Fruit fly (Drosophila melanogaster) whole organism, embryonic: ENCODE results near the gene CG7512.

Source experiments
- Abd-B ChIP-seq: fragments of 200-800 bp; sonication (Bioruptor generic); optimal IDR thresholded peaks from 2 replicates; lab custom pipeline; 2018; ENCODE audit warnings: missing biosample characterization, mild to moderate bottlenecking, missing genetic modification characterization, moderate library complexity
- Ada2b ChIP-seq: fragments of 200-800 bp; sonication (Bioruptor generic); IDR thresholded peaks from 2 replicates; pipeline ENCODE4 v1.3.6; 2022; ENCODE audit warnings: missing biosample characterization, missing genetic modification characterization
- BEAF-32 ChIP-seq: fragments of 200-800 bp; sonication (Bioruptor generic); optimal IDR thresholded peaks from 3 replicates; lab custom pipeline; 2017; ENCODE audit warnings: missing biosample characterization, missing genetic modification characterization, mild to moderate bottlenecking, moderate library complexity, missing genetic modification reagents
- BtbVII ChIP-seq: fragments of 200-800 bp; sonication (Bioruptor generic); optimal IDR thresholded peaks from 3 replicates; lab custom pipeline; 2017; ENCODE audit warnings: missing biosample characterization, mild to moderate bottlenecking, missing genetic modification characterization
- CG10209 ChIP-seq: fragments of 200-800 bp; sonication (Bioruptor generic); optimal IDR thresholded peaks from 3 replicates; lab custom pipeline; 2017; ENCODE audit warnings: missing biosample characterization, mild to moderate bottlenecking, missing genetic modification characterization, missing genetic modification reagents
- CG10431 ChIP-seq: fragments of 200-800 bp; sonication (Bioruptor generic); optimal IDR thresholded peaks from 3 replicates; lab custom pipeline; 2018; ENCODE audit warnings: missing biosample characterization, mild to moderate bottlenecking, missing genetic modification characterization
- CG10979 ChIP-seq: fragments of 200-800 bp; sonication (Bioruptor generic); optimal IDR thresholded peaks from 2 replicates; lab custom pipeline; 2018; ENCODE audit warnings: missing biosample characterization, mild to moderate bottlenecking, missing genetic modification characterization, moderate library complexity
- CG11456 ChIP-seq: fragments of 200-800 bp; sonication (Bioruptor generic); IDR thresholded peaks from 3 replicates; pipeline ENCODE4 v1.3.6; 2022; ENCODE audit warnings: missing biosample characterization, missing genetic modification characterization
- CG11696 ChIP-seq: fragments of 200-800 bp; sonication (Bioruptor generic); IDR thresholded peaks from 2 replicates; pipeline ENCODE4 v1.3.6; 2022; ENCODE audit warnings: missing biosample characterization, missing genetic modification characterization
- CG1233 ChIP-seq: fragments of 200-800 bp; sonication (Bioruptor generic); optimal IDR thresholded peaks from 4 replicates; lab custom pipeline; 2018; ENCODE audit warnings: missing biosample characterization, mild to moderate bottlenecking, missing genetic modification characterization
- CG17361 ChIP-seq: fragments of 200-800 bp; sonication (Bioruptor generic); IDR thresholded peaks from 3 replicates; pipeline ENCODE4 v1.3.6; 2022; ENCODE audit warnings: missing biosample characterization, missing genetic modification characterization
- CG18619 ChIP-seq: fragments of 200-800 bp; sonication (Bioruptor generic); optimal IDR thresholded peaks from 3 replicates; lab custom pipeline; 2017; ENCODE audit warnings: missing biosample characterization, mild to moderate bottlenecking, missing genetic modification characterization
- CG2199 ChIP-seq: fragments of 200-800 bp; sonication (Bioruptor generic); IDR thresholded peaks from 3 replicates; pipeline ENCODE4 v1.3.6; 2022; ENCODE audit warnings: missing biosample characterization, missing genetic modification characterization
- CG2875 ChIP-seq: fragments of 200-800 bp; sonication (Bioruptor generic); optimal IDR thresholded peaks from 2 replicates; lab custom pipeline; 2017; ENCODE audit warnings: missing biosample characterization, mild to moderate bottlenecking, missing genetic modification characterization, missing genetic modification reagents
- CG3407 ChIP-seq: fragments of 200-800 bp; sonication (Bioruptor generic); optimal IDR thresholded peaks from 2 replicates; lab custom pipeline; 2018; ENCODE audit warnings: missing biosample characterization, mild to moderate bottlenecking, missing genetic modification characterization
- CG4328 ChIP-seq: fragments of 200-800 bp; sonication (Bioruptor generic); optimal IDR thresholded peaks from 3 replicates; lab custom pipeline; 2017; ENCODE audit warnings: missing biosample characterization, missing genetic modification reagents, missing genetic modification characterization
- CG4854 ChIP-seq: fragments of 200-800 bp; sonication (Bioruptor generic); optimal IDR thresholded peaks from 2 replicates; lab custom pipeline; 2016; ENCODE audit warnings: missing biosample characterization, missing genetic modification characterization, inconsistent platforms
- CG6765 ChIP-seq: fragments of 200-800 bp; sonication (Bioruptor generic); optimal IDR thresholded peaks from 3 replicates; lab custom pipeline; 2017; ENCODE audit warnings: missing biosample characterization, mild to moderate bottlenecking, missing genetic modification characterization
- CG9797 ChIP-seq: fragments of 200-800 bp; sonication (Bioruptor generic); optimal IDR thresholded peaks from 3 replicates; lab custom pipeline; 2018; ENCODE audit warnings: missing biosample characterization, mild to moderate bottlenecking, missing genetic modification characterization
- CoRest ChIP-seq: fragments of 200-800 bp; sonication (Bioruptor generic); optimal IDR thresholded peaks from 3 replicates; lab custom pipeline; 2018; ENCODE audit warnings: missing biosample characterization, mild to moderate bottlenecking, missing genetic modification characterization, moderate library complexity
- Dek ChIP-seq: fragments of 200-800 bp; sonication (Bioruptor generic); optimal IDR thresholded peaks from 3 replicates; lab custom pipeline; 2019; ENCODE audit warnings: missing biosample characterization, mild to moderate bottlenecking, missing genetic modification characterization, moderate library complexity
- Fer2 ChIP-seq: fragments of 200-800 bp; sonication (Bioruptor generic); optimal IDR thresholded peaks from 2 replicates; lab custom pipeline; 2018; ENCODE audit warnings: missing biosample characterization, mild to moderate bottlenecking, missing genetic modification characterization, moderate library complexity
- HHEX ChIP-seq: fragments of 200-800 bp; sonication (Bioruptor generic); optimal IDR thresholded peaks from 3 replicates; lab custom pipeline; 2017; ENCODE audit warnings: missing biosample characterization, mild to moderate bottlenecking, missing genetic modification characterization, missing genetic modification reagents
- HmgD ChIP-seq: fragments of 200-800 bp; sonication (Bioruptor generic); optimal IDR thresholded peaks from 3 replicates; lab custom pipeline; 2016; ENCODE audit warnings: missing biosample characterization, missing genetic modification characterization
- Hmr ChIP-seq: fragments of 200-800 bp; sonication (Bioruptor generic); optimal IDR thresholded peaks from 3 replicates; lab custom pipeline; 2017; ENCODE audit warnings: mild to moderate bottlenecking, missing biosample characterization, missing genetic modification reagents, missing genetic modification characterization
- Hr39 ChIP-seq: fragments of >200 bp; optimal IDR thresholded peaks from 2 replicates; lab custom pipeline; 2017
- MBD-R2 ChIP-seq: fragments of 200-800 bp; sonication (Bioruptor generic); IDR thresholded peaks from 2 replicates; pipeline ENCODE4 v1.3.6; 2022; ENCODE audit warnings: missing biosample characterization, missing genetic modification characterization
- Med ChIP-seq: fragments of 200-800 bp; sonication (Bioruptor generic); peaks from one replicate; lab custom pipeline; 2016; ENCODE audit warnings: missing biosample characterization, missing genetic modification characterization, mild to moderate bottlenecking, inconsistent platforms, moderate library complexity
- Mes4 ChIP-seq: fragments of 200-800 bp; sonication (Bioruptor generic); optimal IDR thresholded peaks from 2 replicates; lab custom pipeline; 2016; ENCODE audit warnings: missing biosample characterization, missing genetic modification characterization
- Stat92E ChIP-seq, 3 experiments: fragments of >200 bp in 2 of 3; fragments of 200-800 bp in 1 of 3; sonication (Bioruptor generic) in 1 of 3; optimal IDR thresholded peaks; 2 replicates each; lab custom pipeline; 2017 to 2019; ENCODE audit warnings: missing biosample characterization in 3 of 3, missing genetic modification characterization in 3 of 3, mild to moderate bottlenecking in 1 of 3, moderate library complexity in 1 of 3
- bowl ChIP-seq: fragments of 200-800 bp; sonication (Bioruptor generic); IDR thresholded peaks from 2 replicates; pipeline ENCODE4 v1.3.6; 2022; ENCODE audit warnings: missing biosample characterization, missing genetic modification characterization
- dimm ChIP-seq: fragments of 200-800 bp; sonication (Bioruptor generic); IDR thresholded peaks from 2 replicates; pipeline ENCODE4 v1.3.6; 2022; ENCODE audit warnings: missing biosample characterization, missing genetic modification characterization
- disco-r ChIP-seq: fragments of 200-800 bp; sonication (Bioruptor generic); optimal IDR thresholded peaks from 2 replicates; lab custom pipeline; 2016; ENCODE audit warnings: missing biosample characterization, missing genetic modification characterization
- exex ChIP-seq: fragments of 200-800 bp; sonication (Bioruptor generic); optimal IDR thresholded peaks from 4 replicates; lab custom pipeline; 2018; ENCODE audit warnings: missing biosample characterization, mild to moderate bottlenecking, missing genetic modification characterization, moderate library complexity
- gcm2 ChIP-seq: fragments of 200-800 bp; sonication (Bioruptor generic); optimal IDR thresholded peaks from 2 replicates; lab custom pipeline; 2016; ENCODE audit warnings: missing biosample characterization, missing genetic modification characterization
- grau ChIP-seq: fragments of 200-800 bp; optimal IDR thresholded peaks from 3 replicates; lab custom pipeline; 2019; ENCODE audit warnings: missing biosample characterization, mild to moderate bottlenecking, missing genetic modification characterization, moderate library complexity
- ham ChIP-seq: fragments of 200-800 bp; sonication (Bioruptor generic); IDR thresholded peaks from 2 replicates; pipeline ENCODE4 v1.3.6; 2022; ENCODE audit warnings: missing biosample characterization, missing genetic modification characterization
- hkb ChIP-seq, 2 experiments: fragments of 200-800 bp in 1 of 2; fragments of >200 bp in 1 of 2; sonication (Bioruptor generic) in 1 of 2; IDR thresholded peaks in 1 of 2; optimal IDR thresholded peaks in 1 of 2; 2 replicates each; pipeline versions ENCODE4 v1.3.6 to Lab custom; 2017 to 2022; ENCODE audit warnings: missing biosample characterization in 1 of 2, missing genetic modification characterization in 1 of 2
- ind ChIP-seq: fragments of 200-800 bp; sonication (Bioruptor generic); optimal IDR thresholded peaks from 3 replicates; lab custom pipeline; 2016; ENCODE audit warnings: missing biosample characterization, missing genetic modification characterization
- mam ChIP-seq: fragments of 200-800 bp; sonication (Bioruptor generic); optimal IDR thresholded peaks from 3 replicates; lab custom pipeline; 2016; ENCODE audit warnings: missing biosample characterization, missing genetic modification characterization
- nerfin-1 ChIP-seq: fragments of 200-800 bp; sonication (Bioruptor generic); optimal IDR thresholded peaks from 3 replicates; lab custom pipeline; 2019; ENCODE audit warnings: missing biosample characterization, mild to moderate bottlenecking, missing genetic modification characterization, moderate library complexity
- oc ChIP-seq: fragments of 200-800 bp; sonication (Bioruptor generic); optimal IDR thresholded peaks from 2 replicates; lab custom pipeline; 2018; ENCODE audit warnings: missing biosample characterization, mild to moderate bottlenecking, missing genetic modification characterization, moderate library complexity
- pho ChIP-seq: fragments of 200-800 bp; sonication (Bioruptor generic); optimal IDR thresholded peaks from 2 replicates; lab custom pipeline; 2016; ENCODE audit warnings: missing biosample characterization, missing genetic modification characterization
- prd ChIP-seq, 3 experiments: fragments of >200 bp in 2 of 3; fragments of 200-800 bp in 1 of 3; sonication (Bioruptor generic) in 1 of 3; optimal IDR thresholded peaks in 2 of 3; IDR thresholded peaks in 1 of 3; 2 replicates in 2 of 3; 3 replicates in 1 of 3; pipeline versions ENCODE4 v1.3.6 to Lab custom; 2017 to 2022; ENCODE audit warnings: missing biosample characterization in 1 of 3, missing genetic modification characterization in 1 of 3
- sd ChIP-seq: fragments of 200-800 bp; sonication (Bioruptor generic); optimal IDR thresholded peaks from 3 replicates; lab custom pipeline; 2018; ENCODE audit warnings: missing biosample characterization, mild to moderate bottlenecking, missing genetic modification characterization, moderate library complexity
- shn ChIP-seq: fragments of 200-800 bp; sonication (Bioruptor generic); optimal IDR thresholded peaks from 3 replicates; lab custom pipeline; 2016; ENCODE audit warnings: missing biosample characterization, missing genetic modification characterization
- slp2 ChIP-seq: fragments of 200-800 bp; sonication (Bioruptor generic); optimal IDR thresholded peaks from 2 replicates; lab custom pipeline; 2016; ENCODE audit warnings: missing biosample characterization, missing genetic modification characterization
- yki ChIP-seq: fragments of >200 bp; optimal IDR thresholded peaks from 3 replicates; lab custom pipeline; 2018

CG7512 gene

DNA sequence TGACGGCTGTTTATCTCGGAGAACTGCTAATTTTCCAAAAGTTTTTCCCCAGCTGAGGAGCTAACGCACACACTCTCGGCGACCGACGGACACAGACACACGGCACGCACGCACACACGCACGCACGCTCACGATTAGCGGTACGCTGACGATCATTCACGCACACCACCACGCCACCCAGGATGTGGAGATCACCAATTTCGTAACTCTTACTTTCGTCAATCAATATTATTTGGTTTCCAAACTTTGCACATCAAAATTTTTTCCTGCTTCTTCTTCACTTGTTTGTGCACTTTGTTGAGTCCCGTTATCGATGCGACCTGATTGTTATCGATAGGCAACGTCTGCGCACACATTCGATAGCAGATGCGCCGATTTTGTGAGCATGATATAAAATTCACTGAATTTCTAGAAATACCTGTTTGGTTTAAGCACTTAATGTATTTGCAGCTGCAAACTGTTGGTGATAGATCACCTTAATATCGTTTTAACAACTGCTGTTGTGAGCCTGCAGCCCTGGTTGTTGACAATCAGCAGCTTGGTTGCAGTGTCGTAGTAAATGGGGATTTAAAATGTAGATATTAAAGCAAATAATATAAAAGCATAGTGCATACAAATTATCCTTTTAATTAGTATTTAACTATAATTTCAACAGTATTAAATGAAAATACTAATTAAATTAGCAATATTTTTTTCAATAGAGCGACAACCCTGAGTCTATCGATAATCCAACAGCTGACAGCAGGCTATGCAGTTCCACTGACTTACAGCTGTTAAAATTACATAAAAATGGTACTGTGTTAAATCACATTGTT, 48.6 kb downstream of the CG7512 start, which contains the start of the genes CG7394 and Mob2 (continued):
- TF ChIP-seq CG6765 (GFP tag; lab: Kevin White, UChicago) (peak; percentile 83), disco-r (peak; percentile 20), pho (GFP tag; lab: Kevin White, UChicago) (peak; percentile 87), oc (peak; percentile 76), HmgD (GFP tag; lab: Kevin White, UChicago) (peak; percentile 12), yki (no peak), MBD-R2 (peak; percentile 81), CG1233 (GFP tag; lab: Kevin White, UChicago) (peak; percentile 80), BtbVII (GFP tag; lab: Kevin White, UChicago) (peak; percentile 64), Abd-B (GFP tag; lab: Kevin White, UChicago) (peak; percentile 90), bowl (GFP tag; lab: Robert Waterston, UW) (peak; percentile 80), BEAF-32 (GFP tag; lab: Kevin White, UChicago) (peak; percentile 91), CoRest (peak; percentile 92), sd (tag; lab: Kevin White, UChicago) (peak; percentile 58), Stat92E (GFP tag; optimal IDR thresholded peaks at IDR 0.05; lab: Kevin White, UChicago) (peak in 2 of 3 experiments; percentile 14 to 83), Hmr (GFP tag; lab: Kevin White, UChicago) (peak; percentile 88), Dek (tag; lab: Kevin White, UChicago) (peak; percentile 81), gcm2 (GFP tag; lab: Kevin White, UChicago) (peak; percentile 41), slp2 (GFP tag; lab: Kevin White, UChicago) (peak; percentile 79), grau (tag; lab: Kevin White, UChicago) (peak; percentile 90), prd (optimal IDR thresholded peaks at IDR 0.05; lab: Kevin White, UChicago) (no peak), prd (GFP tag; IDR thresholded peaks at IDR 0.05; lab: Robert Waterston, UW) (peak; percentile 92), CG18619 (peak; percentile 75), CG17361 (peak; percentile 82), CG9797 (GFP tag; lab: Kevin White, UChicago) (peak; percentile 60), CG4328 (GFP tag; lab: Kevin White, UChicago) (peak; percentile 85), Med (GFP tag; lab: Kevin White, UChicago) (peak; percentile 98), CG10979 (tag; lab: Kevin White, UChicago) (peak; percentile 85), exex (tag; lab: Kevin White, UChicago) (peak; percentile 68), ham (GFP tag; lab: Robert Waterston, UW) (0 out of 2 replicates have a peak, but pooled peaks have one; percentile 7), Mes4 (peak; percentile 61), Hr39 (lab: Kevin White, UChicago) (peak; percentile 94), dimm (peak; percentile 61), CG2199 (GFP tag; lab: Robert Waterston, UW) (no peak), CG3407 (peak; percentile 62), Ada2b (GFP tag; lab: Robert Waterston, UW) (peak; percentile 88), CG2875 (GFP tag; lab: Kevin White, UChicago) (peak; percentile 37), CG10209 (peak; percentile 87), shn (GFP tag; lab: Kevin White, UChicago) (peak; percentile 59), mam (peak; percentile 89), CG11456 (GFP tag; lab: Robert Waterston, UW) (peak; percentile 93), Fer2 (tag; lab: Kevin White, UChicago) (peak; percentile 84), CG11696 (GFP tag; lab: Robert Waterston, UW) (peak; percentile 52; the same call in 1 of the 2 replicates), ind (GFP tag; lab: Kevin White, UChicago) (peak; percentile 90), CG10431 (peak; percentile 44), nerfin-1 (tag; lab: Kevin White, UChicago) (peak; percentile 73), CG4854 (GFP tag; lab: Kevin White, UChicago) (peak; percentile 87), HHEX (GFP tag; lab: Kevin White, UChicago) (peak; percentile 80), hkb (optimal IDR thresholded peaks at IDR 0.05; lab: Kevin White, UChicago) (no peak), hkb (GFP tag; IDR thresholded peaks at IDR 0.05; lab: Robert Waterston, UW) (peak; percentile 91)
